Worm (Caenorhabditis elegans) whole organism, L4 larva: ENCODE data around the gene mnp-1.

Experiments used
- F26F4.8 ChIP-seq: fragments of 200-800 bp; sonication (Bioruptor generic); conservative IDR thresholded peaks from 2 replicates; pipeline ENCODE4 v1.3.6; 2022; ENCODE audit warnings: missing genetic modification characterization, missing compliant biosample characterization
- Y105C5A.15 ChIP-seq: fragments of 200-800 bp; sonication (Bioruptor generic); IDR thresholded peaks from 2 replicates; pipeline ENCODE4 v1.3.6; 2022; ENCODE audit warnings: missing genetic modification characterization, missing compliant biosample characterization
- Y48G9A.11 ChIP-seq: fragments of 200-800 bp; sonication (Bioruptor generic); IDR thresholded peaks from 2 replicates; pipeline ENCODE4 v1.3.6; 2022; ENCODE audit warnings: missing genetic modification reagents, missing genetic modification characterization, missing compliant biosample characterization
- Y5F2A.4 ChIP-seq: fragments of 200-800 bp; sonication (Bioruptor generic); optimal IDR thresholded peaks from 2 replicates; lab custom pipeline; 2018; ENCODE audit warnings: mild to moderate bottlenecking, missing genetic modification characterization, missing compliant biosample characterization
- Y75B8A.6 ChIP-seq: fragments of 200-800 bp; sonication (Bioruptor generic); IDR thresholded peaks from 2 replicates; pipeline ENCODE4 v1.3.6; 2022; ENCODE audit warnings: missing genetic modification reagents, missing genetic modification characterization, missing compliant biosample characterization
- ZK337.2 ChIP-seq: fragments of 200-800 bp; sonication (Bioruptor generic); IDR thresholded peaks from 2 replicates; pipeline ENCODE4 v1.3.6; 2022; ENCODE audit warnings: missing genetic modification reagents, missing genetic modification characterization, missing compliant biosample characterization
- aha-1 ChIP-seq: fragments of 150-350 bp; peaks from one replicate; lab custom pipeline; 2014; ENCODE audit warnings: missing biosample characterization, missing genetic modification characterization
- arid-1 ChIP-seq: fragments of 200-800 bp; sonication (Bioruptor generic); conservative IDR thresholded peaks from 2 replicates; pipeline ENCODE4 v1.3.6; 2022; ENCODE audit warnings: missing genetic modification reagents, missing genetic modification characterization, missing compliant biosample characterization
- ceh-20 ChIP-seq: fragments of 200-800 bp; sonication (Bioruptor generic); IDR thresholded peaks from 2 replicates; pipeline ENCODE4 v1.3.6; 2022; ENCODE audit warnings: missing genetic modification reagents, missing genetic modification characterization, missing compliant biosample characterization
- ceh-62 ChIP-seq: sonication (generic microtip); optimal IDR thresholded peaks from 2 replicates; lab custom pipeline; 2017; ENCODE audit warnings: missing biosample characterization, missing genetic modification characterization
- ceh-82 ChIP-seq: sonication (generic microtip); optimal IDR thresholded peaks from 2 replicates; lab custom pipeline; 2017; ENCODE audit warnings: missing biosample characterization, missing genetic modification characterization
- ces-1 ChIP-seq: fragments of 150-350 bp; sonication (generic microtip); optimal IDR thresholded peaks from 4 replicates; lab custom pipeline; 2014; ENCODE audit warnings: missing biosample characterization, missing genetic modification reagents, missing genetic modification characterization
- ctbp-1 ChIP-seq: fragments of 200-800 bp; sonication (Bioruptor generic); IDR thresholded peaks from 2 replicates; pipeline ENCODE4 v1.3.6; 2022; ENCODE audit warnings: missing genetic modification reagents, missing genetic modification characterization, missing compliant biosample characterization
- daf-19 ChIP-seq: fragments of 200-800 bp; sonication (Bioruptor generic); conservative IDR thresholded peaks from 2 replicates; pipeline ENCODE4 v1.3.6; 2022; ENCODE audit warnings: missing genetic modification characterization, missing compliant biosample characterization
- dmd-6 ChIP-seq: fragments of 200-800 bp; sonication (Bioruptor generic); IDR thresholded peaks from 2 replicates; pipeline ENCODE4 v1.3.6; 2022; ENCODE audit warnings: missing genetic modification reagents, missing genetic modification characterization, missing compliant biosample characterization
- dpl-1 ChIP-seq: fragments of 150-350 bp; optimal IDR thresholded peaks from 2 replicates; lab custom pipeline; 2014; ENCODE audit warnings: missing biosample characterization, missing genetic modification reagents, missing genetic modification characterization
- duxl-1 ChIP-seq: sonication (generic microtip); optimal IDR thresholded peaks from 2 replicates; lab custom pipeline; 2016; ENCODE audit warnings: mild to moderate bottlenecking, missing genetic modification characterization, moderate library complexity, missing compliant biosample characterization; ENCODE audit not compliant: poor library complexity
- dve-1 ChIP-seq: sonication (generic microtip); optimal IDR thresholded peaks from 2 replicates; lab custom pipeline; 2017; ENCODE audit warnings: antibody characterized with exemption, mild to moderate bottlenecking, missing genetic modification characterization, missing compliant biosample characterization; ENCODE audit not compliant: insufficient read depth
- fkh-10 ChIP-seq: fragments of 150-350 bp; optimal IDR thresholded peaks from 2 replicates; lab custom pipeline; 2014; ENCODE audit warnings: missing biosample characterization, missing genetic modification reagents, missing genetic modification characterization
- fos-1 ChIP-seq: fragments of 150-350 bp; optimal IDR thresholded peaks from 2 replicates; lab custom pipeline; 2014; ENCODE audit warnings: missing biosample characterization, missing genetic modification characterization
- gei-8 ChIP-seq: fragments of 200-800 bp; sonication (Bioruptor generic); optimal IDR thresholded peaks from 2 replicates; lab custom pipeline; 2018; ENCODE audit warnings: mild to moderate bottlenecking, missing genetic modification characterization, missing compliant biosample characterization
- hif-1 ChIP-seq, 2 experiments: sonication (generic microtip); optimal IDR thresholded peaks; 2 replicates each; lab custom pipeline; 2016 to 2017; ENCODE audit warnings: missing compliant biosample characterization in 2 of 2, missing genetic modification characterization in 2 of 2, missing genetic modification reagents in 2 of 2, missing genotype in 2 of 2, mild to moderate bottlenecking in 1 of 2
- hmg-1.1 ChIP-seq: fragments of 200-800 bp; sonication (Bioruptor generic); IDR thresholded peaks from 2 replicates; pipeline ENCODE4 v1.3.6; 2022; ENCODE audit warnings: missing genetic modification reagents, missing genetic modification characterization, missing compliant biosample characterization
- lim-7 ChIP-seq: fragments of 200-800 bp; sonication (Bioruptor generic); IDR thresholded peaks from 2 replicates; pipeline ENCODE4 v1.3.6; 2022; ENCODE audit warnings: missing genetic modification characterization, missing compliant biosample characterization
- lin-15B ChIP-seq: fragments of 150-350 bp; sonication (generic microtip); optimal IDR thresholded peaks from 3 replicates; lab custom pipeline; 2014; ENCODE audit warnings: missing biosample characterization, missing genetic modification characterization
- lin-29 ChIP-seq: fragments of 200-800 bp; sonication (Bioruptor generic); IDR thresholded peaks from 2 replicates; pipeline ENCODE4 v1.3.6; 2022; ENCODE audit warnings: missing genetic modification reagents, missing genetic modification characterization, missing compliant biosample characterization
- lsy-2 ChIP-seq, 2 experiments: fragments of 150-350 bp in 1 of 2; sonication (generic microtip) in 1 of 2; optimal IDR thresholded peaks; 2 replicates each; lab custom pipeline; 2014 to 2017; ENCODE audit warnings: missing biosample characterization in 2 of 2, missing genetic modification characterization in 2 of 2
- mep-1 ChIP-seq: fragments of 150-350 bp; sonication (generic microtip); optimal IDR thresholded peaks from 3 replicates; lab custom pipeline; 2014; ENCODE audit warnings: missing biosample characterization, missing genetic modification characterization
- mes-2 ChIP-seq: sonication (generic microtip); optimal IDR thresholded peaks from 2 replicates; lab custom pipeline; 2016; ENCODE audit warnings: missing genotype, mild to moderate bottlenecking, missing genetic modification characterization, missing compliant biosample characterization; ENCODE audit not compliant: poor library complexity, severe bottlenecking
- mxl-2 ChIP-seq: fragments of 200-800 bp; sonication (Bioruptor generic); conservative IDR thresholded peaks from 2 replicates; pipeline ENCODE4 v1.3.6; 2022; ENCODE audit warnings: missing genetic modification reagents, missing genetic modification characterization, missing compliant biosample characterization
- mxl-3 ChIP-seq: fragments of 200-800 bp; sonication (Bioruptor generic); optimal IDR thresholded peaks from 2 replicates; lab custom pipeline; 2018; ENCODE audit warnings: mild to moderate bottlenecking, missing genetic modification characterization, missing compliant biosample characterization
- nhr-10 ChIP-seq: fragments of 150-350 bp; optimal IDR thresholded peaks from 2 replicates; lab custom pipeline; 2014; ENCODE audit warnings: missing biosample characterization, missing genetic modification characterization
- nhr-11 ChIP-seq: fragments of 150-350 bp; optimal IDR thresholded peaks from 2 replicates; lab custom pipeline; 2014; ENCODE audit warnings: missing biosample characterization, missing genetic modification characterization
- nhr-25 ChIP-seq: sonication (generic microtip); optimal IDR thresholded peaks from 2 replicates; lab custom pipeline; 2017; ENCODE audit warnings: missing genetic modification characterization, mild to moderate bottlenecking, missing compliant biosample characterization, antibody characterized with exemption, moderate library complexity, borderline replicate concordance; ENCODE audit not compliant: insufficient read depth
- nhr-28 ChIP-seq: fragments of 150-350 bp; optimal IDR thresholded peaks from 2 replicates; lab custom pipeline; 2014; ENCODE audit warnings: missing biosample characterization, missing genetic modification characterization
- nhr-41 ChIP-seq: fragments of 200-800 bp; sonication (Bioruptor generic); IDR thresholded peaks from 2 replicates; pipeline ENCODE4 v1.3.6; 2022; ENCODE audit warnings: missing genetic modification reagents, missing genetic modification characterization, missing compliant biosample characterization
- nhr-42 ChIP-seq: fragments of 200-800 bp; sonication (Bioruptor generic); IDR thresholded peaks from 2 replicates; pipeline ENCODE4 v1.3.6; 2022; ENCODE audit warnings: missing genetic modification characterization, missing compliant biosample characterization
- nhr-48 ChIP-seq: sonication (generic microtip); optimal IDR thresholded peaks from 2 replicates; lab custom pipeline; 2016; ENCODE audit warnings: mild to moderate bottlenecking, missing genetic modification characterization, missing compliant biosample characterization
- nhr-6 ChIP-seq: fragments of 150-350 bp; optimal IDR thresholded peaks from 2 replicates; lab custom pipeline; 2014; ENCODE audit warnings: missing biosample characterization, missing genetic modification characterization
- nhr-76 ChIP-seq: fragments of 150-350 bp; optimal IDR thresholded peaks from 2 replicates; lab custom pipeline; 2014; ENCODE audit warnings: missing biosample characterization, missing genetic modification characterization
- pha-4 ChIP-seq, 2 experiments: fragments of 150-350 bp in 1 of 2; fragments of 200-800 bp in 1 of 2; sonication (Bioruptor generic) in 1 of 2; IDR thresholded peaks in 1 of 2; optimal IDR thresholded peaks in 1 of 2; 2 replicates each; pipeline versions ENCODE4 v1.3.6 to Lab custom; 2014 to 2022; ENCODE audit warnings: missing genetic modification characterization in 2 of 2, missing genetic modification reagents in 2 of 2, missing biosample characterization in 1 of 2, missing compliant biosample characterization in 1 of 2
- spr-1 ChIP-seq: sonication (generic microtip); optimal IDR thresholded peaks from 2 replicates; lab custom pipeline; 2016; ENCODE audit warnings: mild to moderate bottlenecking, missing genetic modification characterization, missing compliant biosample characterization
- spr-3 ChIP-seq: fragments of 200-800 bp; sonication (Bioruptor generic); optimal IDR thresholded peaks from 2 replicates; lab custom pipeline; 2018; ENCODE audit warnings: mild to moderate bottlenecking, missing genetic modification characterization, missing compliant biosample characterization
- unc-39 ChIP-seq: sonication (generic microtip); optimal IDR thresholded peaks from 2 replicates; lab custom pipeline; 2017; ENCODE audit warnings: missing biosample characterization, missing genetic modification characterization
- zag-1 ChIP-seq: fragments of 150-350 bp; optimal IDR thresholded peaks from 2 replicates; lab custom pipeline; 2014; ENCODE audit warnings: missing biosample characterization, missing genetic modification characterization
- zfp-3 ChIP-seq: fragments of 200-800 bp; sonication (Bioruptor generic); conservative IDR thresholded peaks from 2 replicates; pipeline ENCODE4 v1.3.6; 2022; ENCODE audit warnings: missing genetic modification reagents, missing genetic modification characterization, missing compliant biosample characterization
- zip-2 ChIP-seq: fragments of 150-350 bp; optimal IDR thresholded peaks from 2 replicates; lab custom pipeline; 2014; ENCODE audit warnings: missing biosample characterization, missing genetic modification characterization
- ztf-11 ChIP-seq: fragments of 150-350 bp; optimal IDR thresholded peaks from 2 replicates; lab custom pipeline; 2014; ENCODE audit warnings: missing biosample characterization, missing genetic modification characterization
- ztf-7 ChIP-seq: fragments of 150-350 bp; optimal IDR thresholded peaks from 2 replicates; lab custom pipeline; 2014; ENCODE audit warnings: missing biosample characterization, missing genetic modification characterization

mnp-1 gene

DNA sequence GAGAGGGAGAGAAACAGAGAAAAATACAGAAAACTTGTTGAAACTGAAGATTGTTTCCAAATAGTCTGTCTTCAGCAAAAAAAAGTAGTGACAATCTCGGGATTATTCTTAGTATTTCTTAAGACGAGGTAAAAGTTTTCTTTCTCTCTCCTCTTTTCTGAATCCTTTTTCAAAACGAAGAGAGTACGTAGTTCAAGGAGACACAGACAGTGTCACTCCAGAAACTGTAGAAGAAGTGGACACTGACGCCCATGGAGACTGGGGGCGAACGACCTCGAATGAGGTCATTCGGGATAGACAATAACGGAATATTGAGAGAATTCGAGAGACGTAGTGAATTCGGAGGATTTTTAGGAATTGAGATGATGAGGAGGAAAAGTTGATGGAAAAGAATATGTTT is 25.4 kb upstream of the mnp-1 start, which contains the start of gene gly-6:
gly-6 (minus strand) TSS at position 245 of the 400 bp plus-strand sequence.
- TF ChIP-seq nhr-25 (no peak), Y105C5A.15 (GFP tag; lab: Robert Waterston, UW) (no peak), ctbp-1 (GFP tag; lab: Robert Waterston, UW) (no peak), ceh-62 (no peak), lsy-2 (tag; optimal IDR thresholded peaks at IDR 0.05; lab: Kevin White, UChicago) (no peak), lin-15B (tag; lab: Kevin White, UChicago) (no peak), mxl-3 (GFP tag; lab: Kevin White, UChicago) (no peak), nhr-41 (no peak)

- TF ChIP-seq arid-1 (GFP tag; lab: Robert Waterston, UW) (no peak), nhr-25 (no peak), nhr-76 (no peak), dve-1 (tag; lab: Kevin White, UChicago) (peak; percentile 49), hif-1 (tag; optimal IDR thresholded peaks at IDR 0.05; lab: Kevin White, UChicago) (no peak), nhr-10 (no peak), ZK337.2 (GFP tag; lab: Robert Waterston, UW) (no peak), hmg-1.1 (GFP tag; lab: Robert Waterston, UW) (no peak), nhr-28 (tag; lab: Kevin White, UChicago) (no peak), nhr-6 (peak; percentile 15), ces-1 (GFP tag; lab: Kevin White, UChicago) (no peak), spr-3 (GFP tag; lab: Kevin White, UChicago) (no peak), gei-8 (no peak), aha-1 (tag; lab: Kevin White, UChicago) (no peak), nhr-41 (no peak), ztf-7 (no peak), lin-29 (GFP tag; lab: Robert Waterston, UW) (no peak), Y75B8A.6 (GFP tag; lab: Robert Waterston, UW) (no peak), daf-19 (no peak), zip-2 (no peak), lim-7 (GFP tag; lab: Robert Waterston, UW) (no peak), spr-1 (tag; lab: Kevin White, UChicago) (no peak), fos-1 (tag; lab: Kevin White, UChicago) (no peak), F26F4.8 (GFP tag; lab: Robert Waterston, UW) (no peak), fkh-10 (GFP tag; lab: Kevin White, UChicago) (no peak), mxl-2 (GFP tag; lab: Robert Waterston, UW) (no peak), pha-4 (GFP tag; IDR thresholded peaks at IDR 0.05; lab: Robert Waterston, UW) (no peak), pha-4 (tag; optimal IDR thresholded peaks at IDR 0.05; lab: Kevin White, UChicago) (peak; percentile 12), unc-39 (no peak), nhr-48 (tag; lab: Kevin White, UChicago) (no peak), ceh-82 (no peak), zfp-3 (GFP tag; lab: Robert Waterston, UW) (no peak), Y48G9A.11 (GFP tag; lab: Robert Waterston, UW) (no peak), Y5F2A.4 (GFP tag; lab: Kevin White, UChicago) (no peak), mes-2 (tag; lab: Kevin White, UChicago) (peak; percentile 76), duxl-1 (no peak), zag-1 (tag; lab: Kevin White, UChicago) (no peak), mxl-3 (GFP tag; lab: Kevin White, UChicago) (no peak), nhr-11 (no peak), ztf-11 (no peak), dpl-1 (peak; percentile 45), mep-1 (tag; lab: Kevin White, UChicago) (peak; percentile 42), ctbp-1 (GFP tag; lab: Robert Waterston, UW) (no peak), dmd-6 (GFP tag; lab: Robert Waterston, UW) (no peak), nhr-42 (GFP tag; lab: Robert Waterston, UW) (no peak), ceh-20 (GFP tag; lab: Robert Waterston, UW) (no peak)
Observed at ce11 chrIII:4332543-4333042, 23.8 kb upstream of the mnp-1 start, which contains the start of gene cdk-12. cdk-12 (plus strand) TSS chrIII:4332992.
